Worm (Caenorhabditis elegans) whole organism, L1 larva: ENCODE results near the gene C08F1.10.
A peak's percentile ranks its signal among the peaks of the same experiment; 100 is the strongest.
"Not testable (repeated sequence)": the region's sequence is repeated elsewhere in the genome, so short reads cannot be mapped to it uniquely, and the experiment has no call there.

Experiments
- C04F5.9 ChIP-seq: sonication (generic microtip); optimal IDR thresholded peaks from 2 replicates; lab custom pipeline; 2016; ENCODE audit warnings: missing genetic modification characterization, missing compliant biosample characterization
- C16A3.4 ChIP-seq: fragments of 150-350 bp; optimal IDR thresholded peaks from 2 replicates; lab custom pipeline; 2014; ENCODE audit warnings: missing biosample characterization, missing genetic modification characterization
- aha-1 ChIP-seq: fragments of 150-350 bp; optimal IDR thresholded peaks from 2 replicates; lab custom pipeline; 2014; ENCODE audit warnings: missing biosample characterization, missing genetic modification characterization
- alr-1 ChIP-seq: fragments of 200-800 bp; sonication (Bioruptor generic); optimal IDR thresholded peaks from 2 replicates; lab custom pipeline; 2018; ENCODE audit warnings: borderline replicate concordance, mild to moderate bottlenecking, missing genetic modification characterization, missing compliant biosample characterization
- ama-1 ChIP-seq: fragments of 150-350 bp; optimal IDR thresholded peaks from 2 replicates; lab custom pipeline; 2014
- ceh-88 ChIP-seq: fragments of 200-800 bp; sonication (Bioruptor generic); IDR thresholded peaks from 2 replicates; pipeline ENCODE4 v1.3.6; 2022; ENCODE audit warnings: missing genetic modification characterization, missing compliant biosample characterization
- ces-1 ChIP-seq: fragments of 150-350 bp; optimal IDR thresholded peaks from 2 replicates; lab custom pipeline; 2014; ENCODE audit warnings: missing biosample characterization, missing genetic modification reagents, missing genetic modification characterization
- dpl-1 ChIP-seq, 3 experiments: fragments of 150-350 bp in 2 of 3; sonication (generic microtip) in 1 of 3; optimal IDR thresholded peaks; 2 replicates each; lab custom pipeline; 2014 to 2017; ENCODE audit warnings: missing biosample characterization in 3 of 3, missing genetic modification characterization in 3 of 3, missing genetic modification reagents in 3 of 3
- dsc-1 ChIP-seq: sonication (generic microtip); optimal IDR thresholded peaks from 2 replicates; lab custom pipeline; 2016; ENCODE audit warnings: mild to moderate bottlenecking, missing genetic modification characterization, missing compliant biosample characterization
- efl-1 ChIP-seq, 4 experiments: fragments of 150-350 bp; optimal IDR thresholded peaks in 3 of 4; peaks in 1 of 4; 1 replicate in 1 of 4; 2 replicates in 3 of 4; lab custom pipeline; 2014; ENCODE audit warnings: missing biosample characterization in 2 of 4, missing genetic modification characterization in 2 of 4, missing genetic modification reagents in 2 of 4
- elt-2 ChIP-seq: sonication (generic microtip); optimal IDR thresholded peaks from 2 replicates; lab custom pipeline; 2016; ENCODE audit warnings: missing genetic modification characterization, mild to moderate bottlenecking, inconsistent platforms, missing compliant biosample characterization, missing genetic modification reagents
- fkh-4 ChIP-seq: sonication (generic microtip); optimal IDR thresholded peaks from 2 replicates; lab custom pipeline; 2016; ENCODE audit warnings: missing compliant biosample characterization, missing genetic modification characterization, borderline replicate concordance
- grh-1 ChIP-seq: fragments of 200-800 bp; sonication (Bioruptor generic); IDR thresholded peaks from 2 replicates; pipeline ENCODE4 v1.3.6; 2022; ENCODE audit warnings: missing genetic modification reagents, missing genetic modification characterization, missing compliant biosample characterization
- jun-1 ChIP-seq: fragments of 150-350 bp; optimal IDR thresholded peaks from 2 replicates; lab custom pipeline; 2014; ENCODE audit warnings: missing biosample characterization, missing genetic modification reagents, missing genetic modification characterization
- lin-13 ChIP-seq: fragments of 150-350 bp; optimal IDR thresholded peaks from 2 replicates; lab custom pipeline; 2014; ENCODE audit warnings: missing biosample characterization, missing genetic modification reagents, missing genetic modification characterization
- lin-14 ChIP-seq: fragments of 200-800 bp; sonication (Bioruptor generic); optimal IDR thresholded peaks from 2 replicates; lab custom pipeline; 2018; ENCODE audit warnings: mild to moderate bottlenecking, missing genetic modification characterization, moderate library complexity, missing compliant biosample characterization
- lin-35 ChIP-seq, 2 experiments: fragments of 150-350 bp; optimal IDR thresholded peaks; 2 replicates each; lab custom pipeline; 2014; ENCODE audit warnings: missing biosample characterization in 2 of 2, missing genetic modification characterization in 2 of 2, missing genetic modification reagents in 2 of 2
- lir-3 ChIP-seq: sonication (generic microtip); optimal IDR thresholded peaks from 2 replicates; lab custom pipeline; 2016; ENCODE audit warnings: mild to moderate bottlenecking, missing genetic modification characterization, moderate library complexity, missing compliant biosample characterization; ENCODE audit not compliant: poor library complexity
- nhr-11 ChIP-seq: fragments of 150-350 bp; optimal IDR thresholded peaks from 2 replicates; lab custom pipeline; 2014; ENCODE audit warnings: missing biosample characterization, missing genetic modification characterization
- nhr-12 ChIP-seq: sonication (generic microtip); optimal IDR thresholded peaks from 2 replicates; lab custom pipeline; 2017; ENCODE audit warnings: missing biosample characterization, missing genetic modification characterization
- nhr-19 ChIP-seq: fragments of 200-800 bp; sonication (Bioruptor generic); conservative IDR thresholded peaks from 2 replicates; pipeline ENCODE4 v1.3.6; 2022; ENCODE audit warnings: missing genetic modification characterization, missing compliant biosample characterization
- nhr-71 ChIP-seq: sonication (generic microtip); optimal IDR thresholded peaks from 2 replicates; lab custom pipeline; 2016; ENCODE audit warnings: mild to moderate bottlenecking, missing genetic modification characterization, moderate library complexity, missing compliant biosample characterization
- nhr-84 ChIP-seq: sonication (generic microtip); optimal IDR thresholded peaks from 2 replicates; lab custom pipeline; 2017; ENCODE audit warnings: missing biosample characterization, missing genetic modification characterization
- pax-3 ChIP-seq: fragments of 200-800 bp; sonication (Bioruptor generic); optimal IDR thresholded peaks from 2 replicates; lab custom pipeline; 2018; ENCODE audit warnings: mild to moderate bottlenecking, missing genetic modification characterization, moderate library complexity, missing compliant biosample characterization
- snpc-4 ChIP-seq: fragments of 150-350 bp; optimal IDR thresholded peaks from 2 replicates; lab custom pipeline; 2014; ENCODE audit warnings: missing biosample characterization, missing genetic modification characterization
- sox-4 ChIP-seq: sonication (generic microtip); optimal IDR thresholded peaks from 2 replicates; lab custom pipeline; 2016; ENCODE audit warnings: missing genetic modification characterization, missing compliant biosample characterization
- sptf-1 ChIP-seq: fragments of 150-350 bp; optimal IDR thresholded peaks from 2 replicates; lab custom pipeline; 2014; ENCODE audit warnings: missing biosample characterization, missing genetic modification characterization
- swsn-7 ChIP-seq: sonication (generic microtip); optimal IDR thresholded peaks from 2 replicates; lab custom pipeline; 2016; ENCODE audit warnings: missing genetic modification characterization, missing compliant biosample characterization
- zip-4 ChIP-seq: fragments of 200-800 bp; sonication (Bioruptor generic); optimal IDR thresholded peaks from 2 replicates; lab custom pipeline; 2018; ENCODE audit warnings: mild to moderate bottlenecking, missing genetic modification characterization, moderate library complexity, missing compliant biosample characterization
- ztf-11 ChIP-seq, 2 experiments: sonication (generic microtip); optimal IDR thresholded peaks; 2 replicates each; lab custom pipeline; 2016 to 2017; ENCODE audit warnings: missing genetic modification characterization in 2 of 2, missing biosample characterization in 1 of 2, missing compliant biosample characterization in 1 of 2

The C08F1.10 gene

DNA sequence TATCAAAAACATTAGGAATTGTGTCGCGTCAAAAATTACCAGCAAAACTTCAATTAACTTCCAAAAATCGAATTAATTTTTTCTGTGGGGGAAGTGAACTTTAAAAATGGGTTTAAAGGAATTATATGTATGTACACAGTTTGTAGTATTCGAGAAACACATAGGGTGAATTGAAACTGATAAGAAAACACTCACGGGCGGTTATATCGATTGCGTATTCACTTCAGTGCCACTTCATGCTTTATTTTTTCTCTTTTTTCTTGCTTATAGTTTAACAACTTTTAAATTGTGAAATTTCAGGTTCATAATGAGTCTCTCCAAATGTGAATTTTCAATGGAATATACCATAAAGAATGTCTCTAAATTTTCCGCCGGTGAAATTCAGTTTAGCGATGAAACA is 14.8 kb downstream of the C08F1.10 start, which contains the start of gene math-26:
TSS of gene math-26 (plus strand) at position 301 of the 400 bp plus-strand sequence.
- TF ChIP-seq lir-3; ceh-88 (GFP tag; lab: Robert Waterston, UW); lin-14: not testable (repeated sequence)

DNA sequence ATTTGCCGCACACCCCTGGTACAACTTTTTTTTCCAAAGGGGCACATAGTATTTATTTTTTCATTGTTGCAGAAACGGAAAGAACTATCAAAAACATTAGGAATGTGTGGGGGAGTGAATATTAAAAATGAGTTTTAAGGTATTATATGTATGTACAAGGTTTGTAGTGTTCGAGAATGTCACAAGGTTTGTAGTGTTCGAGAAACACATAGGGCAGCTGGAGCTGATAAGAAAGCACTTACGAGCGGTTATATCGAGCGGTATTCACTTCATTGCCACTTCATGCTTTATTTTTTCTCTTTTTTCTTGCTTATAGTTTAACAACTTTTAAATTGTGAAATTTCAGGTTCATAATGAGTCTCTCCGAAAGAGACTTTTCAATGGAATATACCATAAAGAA is 18.7 kb downstream of the C08F1.10 start:
- peak in 1 of 2 experiments; percentile 10 for TF ChIP-seq lin-35 (GFP tag; optimal IDR thresholded peaks at IDR 0.05; lab: Kevin White, UChicago)
- not testable (repeated sequence) for TF ChIP-seq efl-1 (optimal IDR thresholded peaks at IDR 0.05; lab: Kevin White, UChicago)
- peak in 1 of 2 experiments; percentile 43 for TF ChIP-seq efl-1 (GFP tag; optimal IDR thresholded peaks at IDR 0.05 in 1 of 2; lab: Kevin White, UChicago)
- TF ChIP-seq elt-2 (tag; lab: Kevin White, UChicago) = peak; percentile 28
- TF ChIP-seq, all 84 proteins: peak for 3; not testable (repeated sequence) for 81

DNA sequence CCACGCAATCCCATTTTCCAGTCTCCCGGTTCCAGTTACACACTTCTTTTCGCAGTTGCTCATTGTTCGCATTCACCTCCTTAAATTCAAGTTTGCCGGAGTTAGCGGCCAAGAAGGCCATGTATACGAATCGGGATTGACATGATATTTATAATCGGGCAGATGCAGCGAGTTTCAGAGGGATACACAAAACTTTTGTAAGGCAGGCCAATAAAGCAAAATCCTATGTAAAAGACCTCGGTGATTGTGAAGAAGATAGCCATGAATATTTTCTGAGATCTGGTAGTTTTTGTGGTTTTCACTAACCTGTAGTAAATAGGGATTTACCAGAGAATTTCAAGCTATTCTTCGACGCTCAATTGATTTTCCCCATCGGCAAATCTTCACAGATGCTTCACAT is 19.4 kb downstream of the C08F1.10 start:
- TF ChIP-seq nhr-71 (tag; lab: Kevin White, UChicago) (no peak), pax-3 (tag; lab: Kevin White, UChicago) (no peak), aha-1 (tag; lab: Kevin White, UChicago) (no peak), alr-1 (tag; lab: Kevin White, UChicago) (no peak), lin-13 (GFP tag; lab: Kevin White, UChicago) (no peak), nhr-19 (GFP tag; lab: Robert Waterston, UW) (no peak), C16A3.4 (no peak), swsn-7 (tag; lab: Kevin White, UChicago) (no peak), C04F5.9 (tag; lab: Kevin White, UChicago) (no peak), sox-4 (tag; lab: Kevin White, UChicago) (no peak)

DNA sequence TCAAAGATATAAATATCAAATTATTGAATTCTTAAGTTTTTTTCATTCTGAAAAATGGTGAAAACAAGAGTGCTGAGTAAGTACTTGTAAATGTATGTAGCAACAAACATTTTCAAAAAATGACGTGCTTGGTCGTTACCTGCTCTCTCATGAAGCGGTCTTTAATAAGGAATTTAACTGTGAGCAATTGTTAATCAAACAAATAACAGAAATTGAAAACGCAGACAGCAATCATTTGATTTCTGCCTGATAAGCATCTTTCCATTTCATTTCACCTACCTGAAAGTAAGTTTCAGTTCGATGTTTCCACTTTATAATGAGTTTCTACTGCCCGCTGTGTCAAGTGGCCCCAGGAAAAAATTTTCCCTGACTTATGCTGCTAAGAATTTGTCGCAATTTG is 23.0 kb downstream of the C08F1.10 start, which contains the start of gene math-28:
TSS of gene math-28 (plus strand) at position 301 of the 400 bp plus-strand sequence.
- no peak for TF ChIP-seq dpl-1 (GFP tag; optimal IDR thresholded peaks at IDR 0.05; lab: Kevin White, UChicago)
- TF ChIP-seq nhr-84 (tag; lab: Kevin White, UChicago) = no peak
- TF ChIP-seq lin-14 = no peak
- TF ChIP-seq lin-13 (GFP tag; lab: Kevin White, UChicago) = no peak
- TF ChIP-seq zip-4 (GFP tag; lab: Kevin White, UChicago) = no peak
- no peak for TF ChIP-seq grh-1 (GFP tag; lab: Robert Waterston, UW)
- no peak for TF ChIP-seq snpc-4 (tag; lab: Kevin White, UChicago)
- no peak for TF ChIP-seq jun-1
- TF ChIP-seq ama-1 = no peak
- no peak for TF ChIP-seq ceh-88 (GFP tag; lab: Robert Waterston, UW)
- no peak for TF ChIP-seq nhr-11 (tag; lab: Kevin White, UChicago)

DNA sequence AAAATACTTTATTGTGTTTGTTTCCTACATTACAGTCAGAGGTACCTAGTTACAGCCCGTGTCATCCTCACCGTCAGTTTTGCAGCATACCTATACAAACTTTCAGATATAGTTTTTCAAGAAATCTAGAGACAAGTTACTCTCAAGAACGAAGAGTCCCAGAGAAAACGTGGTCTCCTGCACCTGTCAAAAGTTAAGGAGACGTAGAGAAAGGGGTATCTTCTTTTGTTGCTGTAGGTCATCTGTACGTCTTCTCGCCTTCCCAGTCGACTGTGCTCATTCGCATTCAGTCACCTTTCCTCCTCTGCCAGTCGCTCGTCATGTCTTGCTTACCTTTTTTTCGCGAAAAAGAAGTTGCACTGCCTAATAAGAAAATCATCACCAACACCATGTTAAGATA is 24.5 kb downstream of the C08F1.10 start, which contains the start of gene F36H5.4:
TSS of gene F36H5.4 (plus strand) at position 301 of the 400 bp plus-strand sequence.
- TF ChIP-seq pax-3 (tag; lab: Kevin White, UChicago) = no peak
- TF ChIP-seq C04F5.9 (tag; lab: Kevin White, UChicago) = no peak
- TF ChIP-seq ces-1 (GFP tag; lab: Kevin White, UChicago) = no peak
- TF ChIP-seq nhr-12 (tag; lab: Kevin White, UChicago) = no peak
- TF ChIP-seq dsc-1 (tag; lab: Kevin White, UChicago) = no peak
- no peak for TF ChIP-seq sptf-1 (tag; lab: Kevin White, UChicago)

DNA sequence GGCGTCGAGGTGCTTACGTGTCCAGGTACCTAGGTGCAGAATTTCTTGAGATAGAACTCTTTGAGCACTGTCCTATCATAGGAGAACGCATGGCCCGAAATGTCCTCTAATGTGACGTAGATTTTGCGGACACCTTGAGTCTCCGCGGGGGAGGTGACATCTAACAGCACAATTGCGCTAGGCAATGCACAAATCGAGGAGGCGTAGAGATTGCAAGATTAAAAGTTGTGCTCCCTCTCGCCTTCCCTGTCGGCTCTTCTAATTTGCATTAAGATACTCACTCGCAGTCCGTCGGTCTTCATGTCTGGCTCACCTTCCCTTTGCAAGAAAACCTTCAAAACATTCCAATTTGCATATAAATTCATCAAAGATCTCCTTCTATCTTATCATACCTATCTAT is 26.5 kb downstream of the C08F1.10 start, which contains the start of gene F36H5.18:
TSS of gene F36H5.18 (plus strand) at position 301 of the 400 bp plus-strand sequence.
- TF ChIP-seq fkh-4 = no peak
- TF ChIP-seq dsc-1 (tag; lab: Kevin White, UChicago) = no peak
- no peak for TF ChIP-seq ztf-11 (tag; optimal IDR thresholded peaks at IDR 0.05; lab: Kevin White, UChicago)
